Fruit fly (Drosophila melanogaster) whole organism, prepupa: ENCODE measurements around the gene Ltn1.

Experiments
- CG6808 ChIP-seq: fragments of 200-800 bp; sonication (Bioruptor generic); optimal IDR thresholded peaks from 3 replicates; lab custom pipeline; 2017; ENCODE audit warnings: missing biosample characterization, missing genetic modification characterization, mild to moderate bottlenecking, moderate library complexity, missing genetic modification reagents
- acj6 ChIP-seq: fragments of 200-800 bp; sonication (Bioruptor generic); optimal IDR thresholded peaks from 3 replicates; lab custom pipeline; 2016; ENCODE audit warnings: missing biosample characterization, missing genetic modification characterization
- esn ChIP-seq: fragments of 200-800 bp; sonication (Bioruptor generic); optimal IDR thresholded peaks from 2 replicates; lab custom pipeline; 2016; ENCODE audit warnings: missing biosample characterization, mild to moderate bottlenecking, missing genetic modification characterization, moderate library complexity
- lz ChIP-seq: fragments of 200-800 bp; sonication (Bioruptor generic); optimal IDR thresholded peaks from 3 replicates; lab custom pipeline; 2016; ENCODE audit warnings: missing biosample characterization, missing genetic modification characterization

DNA sequence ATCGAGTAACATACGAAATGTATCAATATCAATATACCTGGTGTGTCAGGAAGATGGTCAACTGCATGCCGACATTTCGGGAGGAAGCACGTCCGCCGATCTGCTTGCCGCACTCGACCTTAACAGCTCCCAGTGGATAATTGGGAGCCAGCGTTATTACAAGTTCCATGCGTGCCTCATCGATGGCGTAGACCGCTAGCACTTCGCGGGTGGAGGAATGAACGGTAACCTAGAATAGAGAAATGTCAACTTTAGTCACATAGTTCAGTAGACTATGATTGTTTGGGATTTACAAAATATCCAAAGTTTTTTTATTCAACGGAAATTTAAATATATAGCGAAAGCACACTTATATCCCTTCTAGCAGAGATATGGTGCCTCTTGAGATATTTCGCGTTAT, 7.3 kb downstream of the Ltn1 start, which contains the start of the genes CG46435 and Rcd7:
- TF ChIP-seq esn (no peak), acj6 (GFP tag; lab: Kevin White, UChicago) (no peak), lz (GFP tag; lab: Kevin White, UChicago) (no peak), CG6808 (GFP tag; lab: Kevin White, UChicago) (no peak)
